Worm (Caenorhabditis elegans) whole organism, L4/young adult: ENCODE measurements around the gene T27A10.2.

Experiments
- W03F9.2 ChIP-seq: fragments of 150-350 bp; optimal IDR thresholded peaks from 2 replicates; lab custom pipeline; 2014; ENCODE audit warnings: missing biosample characterization, missing genetic modification characterization
- dao-5 ChIP-seq: sonication (generic microtip); optimal IDR thresholded peaks from 2 replicates; lab custom pipeline; 2016; ENCODE audit warnings: missing genotype, missing genetic modification characterization, moderate library complexity, missing compliant biosample characterization
- him-1 ChIP-seq: sonication (generic microtip); optimal IDR thresholded peaks from 2 replicates; lab custom pipeline; 2016; ENCODE audit warnings: missing genotype, missing genetic modification reagents, missing genetic modification characterization, missing compliant biosample characterization

DNA sequence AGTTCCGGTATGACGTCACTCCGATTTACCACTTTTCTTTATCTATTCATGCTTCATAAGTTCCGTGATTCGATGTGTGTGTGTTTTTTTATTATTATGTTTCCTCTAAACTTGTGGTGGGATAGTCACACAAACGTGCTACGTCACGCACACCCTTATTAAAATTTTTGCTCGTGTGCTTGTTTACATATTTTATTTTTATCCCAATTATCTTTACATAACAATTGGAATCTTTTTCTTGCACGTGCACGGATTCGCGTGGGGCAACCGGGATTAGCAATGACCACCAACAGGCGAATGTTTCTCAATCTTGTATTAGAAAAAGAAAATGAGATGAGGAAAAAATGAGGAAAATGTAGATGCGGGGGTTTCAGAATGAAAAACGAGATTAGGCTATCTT lies 4.8 kb downstream of the T27A10.2 start:
- TF ChIP-seq him-1 (tag; lab: Kevin White, UChicago) (no peak), dao-5 (no peak), W03F9.2 (no peak)
